Worm (Caenorhabditis elegans) whole organism, midembryonic: ENCODE data around the gene ant-1.3.

Source experiments
- T22C8.4 ChIP-seq: fragments of 200-800 bp; sonication (Bioruptor generic); IDR thresholded peaks from 2 replicates; pipeline ENCODE4 v1.3.6; 2022; ENCODE audit warnings: missing genetic modification characterization, missing compliant biosample characterization
- cog-1 ChIP-seq: sonication (generic microtip); optimal IDR thresholded peaks from 2 replicates; lab custom pipeline; 2016; ENCODE audit warnings: missing genetic modification characterization, missing compliant biosample characterization
- med-1 ChIP-seq: sonication (generic microtip); optimal IDR thresholded peaks from 2 replicates; lab custom pipeline; 2017; ENCODE audit warnings: missing genetic modification characterization, mild to moderate bottlenecking, missing compliant biosample characterization, antibody characterized with exemption, missing genetic modification reagents; ENCODE audit not compliant: insufficient read depth
- ref-1 ChIP-seq: fragments of 200-800 bp; sonication (Bioruptor generic); conservative IDR thresholded peaks from 2 replicates; pipeline ENCODE4 v1.3.6; 2022; ENCODE audit warnings: missing genetic modification reagents, missing genetic modification characterization, missing compliant biosample characterization

DNA sequence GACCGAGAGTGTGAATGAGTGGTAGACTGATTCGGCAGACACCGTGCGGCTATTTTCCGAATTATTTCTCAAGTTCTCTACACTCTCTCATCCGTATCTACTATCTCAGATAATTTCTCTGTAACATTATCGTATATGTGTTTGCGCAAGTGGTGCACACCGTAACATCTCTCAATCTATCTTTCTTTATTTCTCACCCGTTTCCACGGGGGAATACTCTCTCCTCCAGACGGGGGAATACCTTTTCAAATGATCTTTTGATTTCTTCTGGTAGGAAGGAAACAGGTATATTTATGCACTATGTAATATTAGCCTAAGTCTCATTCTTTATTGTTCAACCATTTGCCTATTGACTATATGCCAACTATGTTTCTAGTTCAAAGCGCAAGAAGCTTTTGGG, 42.0 kb downstream of the ant-1.3 start:
- no peak for TF ChIP-seq ref-1 (GFP tag; lab: Robert Waterston, UW)
- TF ChIP-seq med-1 (GFP tag; lab: Kevin White, UChicago), result no peak
- peak; percentile 17 for TF ChIP-seq cog-1 (tag; lab: Kevin White, UChicago)
- no peak for TF ChIP-seq T22C8.4 (GFP tag; lab: Robert Waterston, UW)
